Fruit fly (Drosophila melanogaster) whole organism, prepupa: ENCODE measurements around the gene CG6163.

ENCODE experiments used
- CG11762 ChIP-seq: fragments of 200-800 bp; sonication (Bioruptor generic); optimal IDR thresholded peaks from 3 replicates; lab custom pipeline; 2016; ENCODE audit warnings: missing biosample characterization, missing genetic modification characterization; ENCODE audit not compliant: insufficient read depth
- Ets21C ChIP-seq: fragments of 200-800 bp; sonication (Bioruptor generic); optimal IDR thresholded peaks from 3 replicates; lab custom pipeline; 2016; ENCODE audit warnings: missing biosample characterization, missing genetic modification characterization

DNA sequence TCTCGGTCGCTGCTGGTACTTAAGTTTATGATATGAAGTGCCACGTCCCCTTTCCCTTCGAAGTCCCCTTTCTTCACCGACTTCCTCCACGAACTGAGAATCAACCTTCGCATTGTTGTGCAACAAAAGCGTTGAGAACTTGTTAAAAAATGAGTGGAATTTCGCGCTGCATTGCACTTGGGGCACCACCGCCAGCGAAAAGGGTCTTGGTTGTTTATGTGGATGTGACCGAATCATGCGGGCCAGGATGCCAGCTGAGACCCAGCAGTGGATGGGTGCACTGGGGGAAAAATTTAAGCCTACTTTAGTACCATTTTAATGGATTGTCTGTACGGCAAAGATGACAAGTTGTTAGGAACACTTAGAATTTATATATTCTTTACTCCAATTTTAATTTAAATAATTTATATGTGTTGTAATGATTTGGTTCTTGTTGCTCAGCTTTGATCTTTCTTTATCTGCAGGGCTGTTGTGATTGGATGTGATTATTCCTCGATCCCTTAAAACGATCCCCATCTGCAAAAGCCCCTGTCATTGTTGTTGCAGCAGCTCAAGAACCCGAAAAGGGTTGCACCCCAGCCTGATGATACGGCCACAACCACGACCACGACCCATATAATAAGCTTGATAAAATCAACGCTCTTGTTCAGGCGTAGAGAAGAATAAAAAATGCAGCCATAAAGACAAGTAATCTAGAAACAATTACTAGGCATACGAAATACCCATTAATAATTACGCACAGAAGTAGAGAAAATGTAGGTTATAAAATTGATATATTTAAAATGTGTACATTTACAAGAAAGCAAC, 17.5 kb upstream of the CG6163 start:
- TF ChIP-seq CG11762 (GFP tag; lab: Kevin White, UChicago) = no peak
- TF ChIP-seq Ets21C = no peak
